Fruit fly (Drosophila melanogaster): Measurements from ENCODE around the gene CG14805.

The CG14805 gene

dm6 chrX:1848624-1849198, 28.4 kb upstream of the CG14805 start:
- TF ChIP-seq fkh (GFP tag; optimal IDR thresholded peaks at IDR 0.05), result peak; percentile 31
- TF ChIP-seq salr (GFP tag; optimal IDR thresholded peaks at IDR 0.05), result no peak

dm6 chrX:1849914-1850313, 27.2 kb upstream of the CG14805 start:
- TF ChIP-seq CG6792 (GFP tag; optimal IDR thresholded peaks at IDR 0.05) (no peak), CG10631 (GFP tag; optimal IDR thresholded peaks at IDR 0.05) (no peak), spab (GFP tag; optimal IDR thresholded peaks at IDR 0.05) (no peak), CG6808 (GFP tag; optimal IDR thresholded peaks at IDR 0.05) (no peak), Sox14 (GFP tag; optimal IDR thresholded peaks at IDR 0.05) (no peak), CG31627 (GFP tag; optimal IDR thresholded peaks at IDR 0.05) (peak; percentile 5), CG3919 (GFP tag; optimal IDR thresholded peaks at IDR 0.05) (no peak), CG15336 (GFP tag; IDR thresholded peaks at IDR 0.05) (0 out of 2 replicates have a peak, but pooled peaks have one; percentile 21), fd85E (GFP tag; optimal IDR thresholded peaks at IDR 0.05) (no peak), ss (GFP tag; optimal IDR thresholded peaks at IDR 0.05) (no peak), achi (GFP tag; optimal IDR thresholded peaks at IDR 0.05) (peak; percentile 9), Eip93F (GFP tag; optimal IDR thresholded peaks at IDR 0.05) (no peak), CG32006 (GFP tag; optimal IDR thresholded peaks at IDR 0.05) (peak; percentile 41), Met (GFP tag; optimal IDR thresholded peaks at IDR 0.05) (peak; percentile 42), Sox102F (GFP tag; optimal IDR thresholded peaks at IDR 0.05) (peak; percentile 21), CG7368 (GFP tag; optimal IDR thresholded peaks at IDR 0.05) (no peak), CG11294 (GFP tag; IDR thresholded peaks at IDR 0.05) (no peak), CG11762 (GFP tag; optimal IDR thresholded peaks at IDR 0.05; ENCODE audit: insufficient read depth) (no peak), lz (GFP tag; optimal IDR thresholded peaks at IDR 0.05) (peak; percentile 6), net (GFP tag; optimal IDR thresholded peaks at IDR 0.05) (peak; percentile 13), CG6854 (GFP tag; optimal IDR thresholded peaks at IDR 0.05) (no peak), Smox (GFP tag; optimal IDR thresholded peaks at IDR 0.05) (peak; percentile 30), CG6163 (GFP tag; IDR thresholded peaks at IDR 0.05) (no peak), vri (GFP tag; optimal IDR thresholded peaks at IDR 0.05) (peak; percentile 85), Hr4 (GFP tag; optimal IDR thresholded peaks at IDR 0.05) (peak; percentile 18), dsx (GFP tag; optimal IDR thresholded peaks at IDR 0.05; ENCODE audit: poor library complexity, severe bottlenecking) (no peak), Eip78C (GFP tag) (peak; percentile 70), CG8319 (GFP tag; optimal IDR thresholded peaks at IDR 0.05) (no peak), fkh (GFP tag; optimal IDR thresholded peaks at IDR 0.05) (peak; percentile 69), Lpt (GFP tag; optimal IDR thresholded peaks at IDR 0.05) (no peak), dac (GFP tag; optimal IDR thresholded peaks at IDR 0.05) (no peak), svp (GFP tag) (peak; percentile 42), CG6276 (GFP tag; optimal IDR thresholded peaks at IDR 0.05) (no peak), Ets21C (GFP tag; optimal IDR thresholded peaks at IDR 0.05) (peak; percentile 1), CG34406 (GFP tag; optimal IDR thresholded peaks at IDR 0.05) (no peak), CG3032 (tag; optimal IDR thresholded peaks at IDR 0.05) (no peak), Ets96B (tag; optimal IDR thresholded peaks at IDR 0.05) (no peak), CG11902 (GFP tag; optimal IDR thresholded peaks at IDR 0.05) (no peak), Hr38 (GFP tag; optimal IDR thresholded peaks at IDR 0.05) (no peak), Hr39 (GFP tag; optimal IDR thresholded peaks at IDR 0.05) (peak; percentile 27), CG4318 (GFP tag; optimal IDR thresholded peaks at IDR 0.05) (no peak), eg (GFP tag; IDR thresholded peaks at IDR 0.05) (no peak), CG16779 (tag; optimal IDR thresholded peaks at IDR 0.05) (no peak), CG10669 (GFP tag; optimal IDR thresholded peaks at IDR 0.05) (no peak), CG8632 (GFP tag; optimal IDR thresholded peaks at IDR 0.05) (no peak), CG8119 (GFP tag; IDR thresholded peaks at IDR 0.05) (no peak), fd59A (GFP tag; optimal IDR thresholded peaks at IDR 0.05) (no peak), OdsH (GFP tag; optimal IDR thresholded peaks at IDR 0.05) (peak; percentile 18), topi (GFP tag; optimal IDR thresholded peaks at IDR 0.05) (peak; percentile 11)
